Fruit fly (Drosophila melanogaster) whole organism, prepupa: Measurements from ENCODE around the gene Rift.
A peak's percentile ranks its signal among the peaks of the same experiment; 100 is the strongest.

ENCODE experiments used
- Blimp-1 ChIP-seq: fragments of 200-800 bp; sonication (Bioruptor generic); optimal IDR thresholded peaks from 3 replicates; lab custom pipeline; 2017; ENCODE audit warnings: missing biosample characterization, missing genetic modification characterization, mild to moderate bottlenecking, moderate library complexity, missing genetic modification reagents
- CG10631 ChIP-seq: fragments of 200-800 bp; sonication (Bioruptor generic); optimal IDR thresholded peaks from 2 replicates; lab custom pipeline; 2016; ENCODE audit warnings: missing biosample characterization, missing genetic modification characterization
- CG10669 ChIP-seq: fragments of 200-800 bp; sonication (Bioruptor generic); optimal IDR thresholded peaks from 3 replicates; lab custom pipeline; 2018; ENCODE audit warnings: missing biosample characterization, mild to moderate bottlenecking, missing genetic modification characterization, moderate library complexity
- CG11294 ChIP-seq: fragments of 200-800 bp; sonication (Bioruptor generic); IDR thresholded peaks from 2 replicates; pipeline ENCODE4 v1.3.6; 2022; ENCODE audit warnings: missing biosample characterization, missing genetic modification characterization
- CG11762 ChIP-seq: fragments of 200-800 bp; sonication (Bioruptor generic); optimal IDR thresholded peaks from 3 replicates; lab custom pipeline; 2016; ENCODE audit warnings: missing biosample characterization, missing genetic modification characterization; ENCODE audit not compliant: insufficient read depth
- CG11902 ChIP-seq: fragments of 200-800 bp; sonication (Bioruptor generic); optimal IDR thresholded peaks from 3 replicates; lab custom pipeline; 2016; ENCODE audit warnings: missing biosample characterization, missing genetic modification characterization
- CG15336 ChIP-seq: fragments of 200-800 bp; sonication (Bioruptor generic); IDR thresholded peaks from 2 replicates; pipeline ENCODE4 v1.3.6; 2022; ENCODE audit warnings: missing biosample characterization, missing genetic modification characterization
- CG1621 ChIP-seq: fragments of 200-800 bp; sonication (Bioruptor generic); optimal IDR thresholded peaks from 3 replicates; lab custom pipeline; 2018; ENCODE audit warnings: missing biosample characterization, mild to moderate bottlenecking, missing genetic modification characterization
- CG16779 ChIP-seq: fragments of 200-800 bp; sonication (Bioruptor generic); optimal IDR thresholded peaks from 3 replicates; lab custom pipeline; 2017; ENCODE audit warnings: missing biosample characterization, mild to moderate bottlenecking, missing genetic modification characterization
- CG3032 ChIP-seq: fragments of 200-800 bp; optimal IDR thresholded peaks from 2 replicates; lab custom pipeline; 2019; ENCODE audit warnings: missing biosample characterization, mild to moderate bottlenecking, missing genetic modification characterization, moderate library complexity
- CG32006 ChIP-seq: fragments of 200-800 bp; sonication (Bioruptor generic); optimal IDR thresholded peaks from 3 replicates; lab custom pipeline; 2017; ENCODE audit warnings: missing biosample characterization, mild to moderate bottlenecking, missing genetic modification characterization
- CG34406 ChIP-seq: fragments of 200-800 bp; sonication (Bioruptor generic); optimal IDR thresholded peaks from 3 replicates; lab custom pipeline; 2016; ENCODE audit warnings: missing biosample characterization, missing genetic modification characterization
- CG3919 ChIP-seq: fragments of 200-800 bp; sonication (Bioruptor generic); optimal IDR thresholded peaks from 3 replicates; lab custom pipeline; 2016; ENCODE audit warnings: missing biosample characterization, missing genetic modification characterization
- CG4318 ChIP-seq: fragments of 200-800 bp; sonication (Bioruptor generic); optimal IDR thresholded peaks from 3 replicates; lab custom pipeline; 2017; ENCODE audit warnings: missing biosample characterization, mild to moderate bottlenecking, missing genetic modification characterization
- CG6163 ChIP-seq: fragments of 200-800 bp; sonication (Bioruptor generic); IDR thresholded peaks from 3 replicates; pipeline ENCODE4 v1.3.6; 2022; ENCODE audit warnings: missing biosample characterization, missing genetic modification characterization
- CG6792 ChIP-seq: fragments of 200-800 bp; sonication (Bioruptor generic); optimal IDR thresholded peaks from 3 replicates; lab custom pipeline; 2016; ENCODE audit warnings: missing biosample characterization, missing genetic modification characterization
- CG6808 ChIP-seq: fragments of 200-800 bp; sonication (Bioruptor generic); optimal IDR thresholded peaks from 3 replicates; lab custom pipeline; 2017; ENCODE audit warnings: missing biosample characterization, missing genetic modification characterization, mild to moderate bottlenecking, moderate library complexity, missing genetic modification reagents
- CG6854 ChIP-seq: fragments of 200-800 bp; sonication (Bioruptor generic); optimal IDR thresholded peaks from 2 replicates; lab custom pipeline; 2017; ENCODE audit warnings: missing biosample characterization, mild to moderate bottlenecking, missing genetic modification characterization
- CG7368 ChIP-seq: fragments of 200-800 bp; sonication (Bioruptor generic); optimal IDR thresholded peaks from 3 replicates; lab custom pipeline; 2016; ENCODE audit warnings: missing biosample characterization, missing genetic modification characterization
- CG8119 ChIP-seq: fragments of 200-800 bp; sonication (Bioruptor generic); IDR thresholded peaks from 3 replicates; pipeline ENCODE4 v1.3.6; 2022; ENCODE audit warnings: missing biosample characterization, missing genetic modification characterization
- CG8319 ChIP-seq: fragments of 200-800 bp; sonication (Bioruptor generic); optimal IDR thresholded peaks from 3 replicates; lab custom pipeline; 2016; ENCODE audit warnings: missing biosample characterization, missing genetic modification characterization
- CG9139 ChIP-seq: fragments of 200-800 bp; sonication (Bioruptor generic); optimal IDR thresholded peaks from 3 replicates; lab custom pipeline; 2017; ENCODE audit warnings: missing biosample characterization, mild to moderate bottlenecking, missing genetic modification characterization
- Eip75B ChIP-seq: fragments of 200-800 bp; sonication (Bioruptor generic); optimal IDR thresholded peaks from 3 replicates; lab custom pipeline; 2016; ENCODE audit warnings: missing biosample characterization, missing genetic modification characterization
- Eip78C ChIP-seq: fragments of 200-800 bp; sonication (Bioruptor generic); peaks from one replicate; lab custom pipeline; 2016; ENCODE audit warnings: missing biosample characterization, missing genetic modification characterization
- Ets21C ChIP-seq: fragments of 200-800 bp; sonication (Bioruptor generic); optimal IDR thresholded peaks from 3 replicates; lab custom pipeline; 2016; ENCODE audit warnings: missing biosample characterization, missing genetic modification characterization
- Gug ChIP-seq: fragments of 200-800 bp; sonication (Bioruptor generic); IDR thresholded peaks from 2 replicates; pipeline ENCODE4 v1.3.6; 2022; ENCODE audit warnings: missing biosample characterization, missing genetic modification characterization
- Hr39 ChIP-seq: fragments of 200-800 bp; sonication (Bioruptor generic); optimal IDR thresholded peaks from 2 replicates; lab custom pipeline; 2016; ENCODE audit warnings: missing biosample characterization, missing genetic modification characterization
- Hr4 ChIP-seq: fragments of 200-800 bp; sonication (Bioruptor generic); optimal IDR thresholded peaks from 3 replicates; lab custom pipeline; 2016; ENCODE audit warnings: missing biosample characterization, missing genetic modification characterization
- Lpt ChIP-seq: fragments of 200-800 bp; sonication (Bioruptor generic); optimal IDR thresholded peaks from 3 replicates; lab custom pipeline; 2016; ENCODE audit warnings: missing biosample characterization, missing genetic modification characterization
- Met ChIP-seq: fragments of 200-800 bp; sonication (Bioruptor generic); optimal IDR thresholded peaks from 3 replicates; lab custom pipeline; 2016; ENCODE audit warnings: missing biosample characterization, missing genetic modification characterization
- OdsH ChIP-seq: fragments of 200-800 bp; sonication (Bioruptor generic); optimal IDR thresholded peaks from 3 replicates; lab custom pipeline; 2016; ENCODE audit warnings: missing biosample characterization, missing genetic modification characterization
- Smox ChIP-seq: fragments of 200-800 bp; sonication (Bioruptor generic); optimal IDR thresholded peaks from 3 replicates; lab custom pipeline; 2016; ENCODE audit warnings: missing biosample characterization, missing genetic modification characterization
- Sox102F ChIP-seq: fragments of 200-800 bp; sonication (Bioruptor generic); optimal IDR thresholded peaks from 2 replicates; lab custom pipeline; 2016; ENCODE audit warnings: missing biosample characterization, mild to moderate bottlenecking, missing genetic modification characterization
- Sox14 ChIP-seq: fragments of 200-800 bp; sonication (Bioruptor generic); optimal IDR thresholded peaks from 3 replicates; lab custom pipeline; 2016; ENCODE audit warnings: missing biosample characterization, missing genetic modification characterization
- achi ChIP-seq: fragments of 200-800 bp; sonication (Bioruptor generic); optimal IDR thresholded peaks from 3 replicates; lab custom pipeline; 2016; ENCODE audit warnings: missing biosample characterization, missing genetic modification characterization
- cyc ChIP-seq: fragments of 200-800 bp; sonication (Bioruptor generic); optimal IDR thresholded peaks from 3 replicates; lab custom pipeline; 2016; ENCODE audit warnings: missing biosample characterization, missing genetic modification characterization
- dac ChIP-seq: fragments of 200-800 bp; sonication (Bioruptor generic); optimal IDR thresholded peaks from 2 replicates; lab custom pipeline; 2017; ENCODE audit warnings: missing biosample characterization, mild to moderate bottlenecking, missing genetic modification characterization
- dsx ChIP-seq: fragments of 200-800 bp; optimal IDR thresholded peaks from 3 replicates; lab custom pipeline; 2019; ENCODE audit warnings: missing biosample characterization, mild to moderate bottlenecking, missing genetic modification characterization, moderate library complexity; ENCODE audit not compliant: poor library complexity, severe bottlenecking
- esn ChIP-seq: fragments of 200-800 bp; sonication (Bioruptor generic); optimal IDR thresholded peaks from 2 replicates; lab custom pipeline; 2016; ENCODE audit warnings: missing biosample characterization, mild to moderate bottlenecking, missing genetic modification characterization, moderate library complexity
- fd59A ChIP-seq: fragments of 200-800 bp; sonication (Bioruptor generic); optimal IDR thresholded peaks from 2 replicates; lab custom pipeline; 2017; ENCODE audit warnings: missing biosample characterization, mild to moderate bottlenecking, missing genetic modification characterization, missing genetic modification reagents
- fd85E ChIP-seq: fragments of 200-800 bp; sonication (Bioruptor generic); optimal IDR thresholded peaks from 3 replicates; lab custom pipeline; 2016; ENCODE audit warnings: missing biosample characterization, missing genetic modification characterization
- fkh ChIP-seq: fragments of 200-800 bp; sonication (Bioruptor generic); optimal IDR thresholded peaks from 3 replicates; lab custom pipeline; 2017; ENCODE audit warnings: missing biosample characterization, mild to moderate bottlenecking, missing genetic modification characterization, moderate library complexity
- lz ChIP-seq: fragments of 200-800 bp; sonication (Bioruptor generic); optimal IDR thresholded peaks from 3 replicates; lab custom pipeline; 2016; ENCODE audit warnings: missing biosample characterization, missing genetic modification characterization
- net ChIP-seq: fragments of 200-800 bp; sonication (Bioruptor generic); optimal IDR thresholded peaks from 3 replicates; lab custom pipeline; 2016; ENCODE audit warnings: missing biosample characterization, missing genetic modification characterization
- pdm3 ChIP-seq: fragments of 200-800 bp; sonication (Bioruptor generic); optimal IDR thresholded peaks from 3 replicates; lab custom pipeline; 2016; ENCODE audit warnings: missing biosample characterization, missing genetic modification characterization
- salr ChIP-seq, 2 experiments: fragments of 200-800 bp; sonication (Bioruptor generic); optimal IDR thresholded peaks; 3 replicates each; lab custom pipeline; 2016 to 2018; ENCODE audit warnings: missing biosample characterization in 2 of 2, missing genetic modification characterization in 2 of 2, mild to moderate bottlenecking in 1 of 2
- spab ChIP-seq: fragments of 200-800 bp; sonication (Bioruptor generic); optimal IDR thresholded peaks from 2 replicates; lab custom pipeline; 2017; ENCODE audit warnings: missing biosample characterization, mild to moderate bottlenecking, missing genetic modification characterization, missing genetic modification reagents
- ss ChIP-seq, 2 experiments: fragments of 200-800 bp; sonication (Bioruptor generic); optimal IDR thresholded peaks; 2 replicates in 1 of 2; 3 replicates in 1 of 2; lab custom pipeline; 2017 to 2018; ENCODE audit warnings: mild to moderate bottlenecking in 2 of 2, missing biosample characterization in 2 of 2, missing genetic modification characterization in 2 of 2, moderate library complexity in 1 of 2
- svp ChIP-seq: fragments of 200-800 bp; sonication (Bioruptor generic); peaks from one replicate; lab custom pipeline; 2016; ENCODE audit warnings: missing biosample characterization, missing genetic modification characterization
- topi ChIP-seq: fragments of 200-800 bp; sonication (Bioruptor generic); optimal IDR thresholded peaks from 3 replicates; lab custom pipeline; 2016; ENCODE audit warnings: missing biosample characterization, missing genetic modification characterization
- vri ChIP-seq: fragments of 200-800 bp; sonication (Bioruptor generic); optimal IDR thresholded peaks from 3 replicates; lab custom pipeline; 2016; ENCODE audit warnings: missing biosample characterization, mild to moderate bottlenecking, missing genetic modification characterization

Rift gene

dm6 chr3R:31776583-31777362 is 33.2 kb downstream of the Rift start, which contains the start of the genes CG2126 and faf:
TSS of gene CG2126 (minus strand) at chr3R:31776652.
TSS of gene faf (plus strand) at chr3R:31777020.
- no peak for TF ChIP-seq Sox102F (GFP tag; lab: Kevin White, UChicago)
- peak; percentile 39 for TF ChIP-seq CG11762 (GFP tag; lab: Kevin White, UChicago)
- no peak for TF ChIP-seq CG32006 (GFP tag; lab: Kevin White, UChicago)
- no peak for TF ChIP-seq CG8319 (GFP tag; lab: Kevin White, UChicago)
- TF ChIP-seq achi (GFP tag; lab: Kevin White, UChicago), result no peak
- peak; percentile 44 for TF ChIP-seq Sox14 (GFP tag; lab: Kevin White, UChicago)
- TF ChIP-seq OdsH, result no peak
- no peak for TF ChIP-seq salr (GFP tag; optimal IDR thresholded peaks at IDR 0.05; lab: Kevin White, UChicago)
- TF ChIP-seq CG6792 (GFP tag; lab: Kevin White, UChicago), result peak; percentile 53
- TF ChIP-seq pdm3 (GFP tag; lab: Kevin White, UChicago), result no peak
- no peak for TF ChIP-seq dac (GFP tag; lab: Kevin White, UChicago)
- no peak for TF ChIP-seq Hr4 (GFP tag; lab: Kevin White, UChicago)
- TF ChIP-seq Gug (GFP tag; lab: Robert Waterston, UW), result peak; percentile 63
- no peak for TF ChIP-seq topi (GFP tag; lab: Kevin White, UChicago)
- TF ChIP-seq CG6854 (GFP tag; lab: Kevin White, UChicago), result no peak
- TF ChIP-seq Eip75B (GFP tag; lab: Kevin White, UChicago), result no peak
- peak; percentile 42 for TF ChIP-seq Blimp-1
- TF ChIP-seq CG15336, result peak; percentile 58
- no peak for TF ChIP-seq CG10669 (GFP tag; lab: Kevin White, UChicago)
- TF ChIP-seq spab (GFP tag; lab: Kevin White, UChicago), result no peak
- peak; percentile 64 for TF ChIP-seq net (GFP tag; lab: Kevin White, UChicago)
- TF ChIP-seq Ets21C (GFP tag; lab: Kevin White, UChicago), result no peak
- TF ChIP-seq CG3919 (GFP tag; lab: Kevin White, UChicago), result no peak
- no peak for TF ChIP-seq CG4318
- no peak for TF ChIP-seq CG7368 (GFP tag; lab: Kevin White, UChicago)
- TF ChIP-seq Lpt, result peak; percentile 42
- peak; percentile 34; the same call in 1 of the 2 replicates for TF ChIP-seq CG11294 (GFP tag; lab: Robert Waterston, UW)
- TF ChIP-seq ss (GFP tag; optimal IDR thresholded peaks at IDR 0.05; lab: Kevin White, UChicago), result no peak
- TF ChIP-seq fd59A (GFP tag; lab: Kevin White, UChicago), result no peak
- TF ChIP-seq cyc (GFP tag; lab: Kevin White, UChicago), result no peak
- no peak for TF ChIP-seq CG1621 (tag; lab: Kevin White, UChicago)
- TF ChIP-seq CG34406 (GFP tag; lab: Kevin White, UChicago), result peak; percentile 56
- TF ChIP-seq dsx (GFP tag; lab: Kevin White, UChicago), result no peak
- TF ChIP-seq CG6808, result no peak
- no peak for TF ChIP-seq CG9139 (GFP tag; lab: Kevin White, UChicago)
- no peak for TF ChIP-seq svp
- TF ChIP-seq Hr39 (GFP tag; lab: Kevin White, UChicago), result no peak
- TF ChIP-seq vri (GFP tag; lab: Kevin White, UChicago), result peak; percentile 5
- TF ChIP-seq CG3032 (tag; lab: Kevin White, UChicago), result peak; percentile 72
- TF ChIP-seq fkh (GFP tag; lab: Kevin White, UChicago), result no peak
- no peak for TF ChIP-seq CG11902 (GFP tag; lab: Kevin White, UChicago)
- no peak for TF ChIP-seq CG10631 (GFP tag; lab: Kevin White, UChicago)
- TF ChIP-seq Met, result no peak
- peak; percentile 60 for TF ChIP-seq lz (GFP tag; lab: Kevin White, UChicago)
- TF ChIP-seq CG16779 (tag; lab: Kevin White, UChicago), result no peak
- no peak for TF ChIP-seq Smox
- no peak for TF ChIP-seq fd85E (GFP tag; lab: Kevin White, UChicago)
- TF ChIP-seq CG6163 (GFP tag; lab: Robert Waterston, UW), result peak; percentile 64; the same call in 2 of the 3 replicates
- peak; percentile 72; the same call in 1 of the 3 replicates for TF ChIP-seq CG8119 (GFP tag; lab: Robert Waterston, UW)
- no peak for TF ChIP-seq Eip78C (GFP tag; lab: Kevin White, UChicago)
- TF ChIP-seq esn, result peak; percentile 68
